Worm (Caenorhabditis elegans): ENCODE measurements around the gene obr-1.

Gene obr-1

ce11 chrIII:11289876-11290275 is 19.2 kb upstream of the obr-1 start:
- TF ChIP-seq alr-1 (tag; optimal IDR thresholded peaks at IDR 0.05) (no peak), sem-4 (tag; optimal IDR thresholded peaks at IDR 0.05) (no peak), lsy-2 (tag; optimal IDR thresholded peaks at IDR 0.05) (no peak), blmp-1 (tag; optimal IDR thresholded peaks at IDR 0.05; ENCODE audit: insufficient read depth) (no peak), nhr-129 (tag; optimal IDR thresholded peaks at IDR 0.05) (no peak), sma-3 (GFP tag; optimal IDR thresholded peaks at IDR 0.05) (no peak), nhr-21 (tag; optimal IDR thresholded peaks at IDR 0.05) (no peak), fos-1 (tag; optimal IDR thresholded peaks at IDR 0.05) (no peak), ztf-1 (GFP tag; conservative IDR thresholded peaks at IDR 0.05) (no peak), zag-1 (tag; optimal IDR thresholded peaks at IDR 0.05) (no peak), nhr-25 (tag; optimal IDR thresholded peaks at IDR 0.05) (no peak), elt-3 (tag; optimal IDR thresholded peaks at IDR 0.05) (no peak), unc-62 (GFP tag; optimal IDR thresholded peaks at IDR 0.05) (no peak), ZK546.5 (tag; optimal IDR thresholded peaks at IDR 0.05) (no peak), nhr-77 (tag; optimal IDR thresholded peaks at IDR 0.05) (no peak), nhr-11 (tag; optimal IDR thresholded peaks at IDR 0.05) (no peak), F13H6.1 (tag; optimal IDR thresholded peaks at IDR 0.05) (no peak), nhr-23 (tag; optimal IDR thresholded peaks at IDR 0.05) (no peak), snpc-4 (tag; optimal IDR thresholded peaks at IDR 0.05) (no peak), lin-11 (tag; optimal IDR thresholded peaks at IDR 0.05) (no peak)

DNA sequence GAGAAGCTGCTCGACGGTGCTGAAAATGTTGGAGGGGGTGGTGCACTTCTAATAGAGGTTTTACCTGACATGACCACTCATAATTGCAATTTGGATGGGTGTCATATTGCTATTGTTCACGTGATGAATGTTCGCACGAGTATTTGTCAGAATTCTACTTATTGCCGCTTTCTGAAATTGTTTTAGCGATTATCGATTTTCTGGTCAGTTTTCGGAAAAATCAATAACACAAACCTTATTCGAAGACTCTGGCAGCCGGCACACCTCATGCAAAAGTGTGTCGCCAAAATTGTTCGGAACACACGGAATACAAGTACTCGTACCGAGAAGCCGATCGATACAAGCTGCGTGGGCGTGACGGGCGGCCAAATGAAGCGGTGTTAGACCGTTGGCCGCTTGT is 17.6 kb upstream of the obr-1 start:
- TF ChIP-seq C34F6.9 (tag; optimal IDR thresholded peaks at IDR 0.05) (no peak), snpc-4 (tag; optimal IDR thresholded peaks at IDR 0.05) (no peak), nhr-25 (tag; optimal IDR thresholded peaks at IDR 0.05) (no peak)

ce11 chrIII:11287340-11287739 is 16.6 kb upstream of the obr-1 start:
- no peak for TF ChIP-seq gmeb-1 (tag; optimal IDR thresholded peaks at IDR 0.05)

ce11 chrIII:11286069-11286468 is 15.4 kb upstream of the obr-1 start:
- TF ChIP-seq egl-27 (tag; optimal IDR thresholded peaks at IDR 0.05) (no peak), gmeb-1 (tag; optimal IDR thresholded peaks at IDR 0.05) (peak; percentile 86), lin-13 (GFP tag; optimal IDR thresholded peaks at IDR 0.05) (peak; percentile 35), F13H6.1 (tag; optimal IDR thresholded peaks at IDR 0.05) (peak; percentile 32), blmp-1 (tag; optimal IDR thresholded peaks at IDR 0.05; ENCODE audit: insufficient read depth) (no peak), crh-2 (tag; optimal IDR thresholded peaks at IDR 0.05) (peak; percentile 87), sma-3 (GFP tag; optimal IDR thresholded peaks at IDR 0.05) (peak; percentile 41), lsy-2 (tag; optimal IDR thresholded peaks at IDR 0.05) (peak in 1 of 2 experiments; percentile 44), unc-55 (GFP tag; optimal IDR thresholded peaks at IDR 0.05) (peak; percentile 56), peb-1 (tag; optimal IDR thresholded peaks at IDR 0.05) (no peak), nhr-11 (tag; optimal IDR thresholded peaks at IDR 0.05) (no peak), C34F6.9 (tag; optimal IDR thresholded peaks at IDR 0.05) (peak; percentile 44)

DNA sequence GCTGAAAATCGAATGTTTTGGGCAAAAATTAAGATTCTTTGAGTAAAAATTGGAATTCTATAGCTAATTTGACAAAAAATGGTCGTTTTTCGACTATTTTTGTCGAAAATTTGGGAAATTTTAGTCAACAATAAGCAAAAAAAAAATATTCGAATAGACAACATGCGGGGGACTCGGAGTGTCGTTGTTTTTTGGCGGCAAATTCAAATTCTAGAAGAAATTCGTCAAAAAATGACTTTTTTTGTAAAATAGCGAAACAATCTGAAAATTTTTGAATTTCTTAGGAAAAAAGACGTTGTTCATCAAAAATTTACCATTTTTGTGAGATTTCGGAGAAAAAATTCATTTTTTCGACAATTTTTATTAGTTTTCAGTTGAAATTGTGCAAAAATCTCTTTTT is 13.0 kb upstream of the obr-1 start:
- TF ChIP-seq C34F6.9 (tag; optimal IDR thresholded peaks at IDR 0.05) (no peak), ceh-82 (tag; optimal IDR thresholded peaks at IDR 0.05) (no peak), nhr-10 (tag; optimal IDR thresholded peaks at IDR 0.05) (no peak), nhr-12 (tag; optimal IDR thresholded peaks at IDR 0.05) (no peak), unc-39 (tag; optimal IDR thresholded peaks at IDR 0.05) (no peak), ama-1 (optimal IDR thresholded peaks at IDR 0.05) (no peak), unc-62 (GFP tag; optimal IDR thresholded peaks at IDR 0.05) (no peak)

DNA sequence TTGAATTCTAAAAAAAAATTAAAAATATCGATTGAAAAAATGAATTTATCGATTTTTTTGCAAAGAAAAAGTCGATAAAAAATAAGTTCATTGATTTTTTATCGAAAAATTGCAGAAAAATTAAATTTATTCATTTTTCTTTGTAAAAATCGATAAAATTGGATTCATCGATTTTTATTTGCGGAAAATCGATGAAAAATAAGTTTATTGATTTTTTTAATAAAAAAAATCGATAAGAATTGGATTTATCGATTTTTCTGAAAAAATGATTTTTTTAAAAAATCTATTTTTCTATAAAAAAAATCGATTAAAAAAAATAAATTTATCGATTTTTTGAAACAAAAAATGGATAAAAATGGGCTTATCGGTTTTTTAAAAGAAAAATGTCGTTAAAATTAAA is 9.3 kb upstream of the obr-1 start:
- TF ChIP-seq lin-39 (tag; optimal IDR thresholded peaks at IDR 0.05) (no peak), nhr-25 (tag; optimal IDR thresholded peaks at IDR 0.05) (no peak), crh-2 (tag; optimal IDR thresholded peaks at IDR 0.05) (no peak), unc-62 (GFP tag; optimal IDR thresholded peaks at IDR 0.05) (no peak), C34F6.9 (tag; optimal IDR thresholded peaks at IDR 0.05) (no peak), ztf-11 (tag; optimal IDR thresholded peaks at IDR 0.05) (no peak)
